Worm (Caenorhabditis elegans) whole organism, late embryonic: Measurements from ENCODE around the gene his-38.

Experiments used
- C08G9.2 ChIP-seq: sonication (generic microtip); optimal IDR thresholded peaks from 2 replicates; lab custom pipeline; 2016; ENCODE audit warnings: mild to moderate bottlenecking, missing genetic modification characterization, moderate library complexity, missing compliant biosample characterization
- C38D4.7 ChIP-seq: fragments of 200-800 bp; sonication (Bioruptor generic); optimal IDR thresholded peaks from 2 replicates; lab custom pipeline; 2018; ENCODE audit warnings: mild to moderate bottlenecking, missing genetic modification characterization, moderate library complexity, missing compliant biosample characterization
- K02D7.2 ChIP-seq: sonication (generic microtip); optimal IDR thresholded peaks from 2 replicates; lab custom pipeline; 2017; ENCODE audit warnings: mild to moderate bottlenecking, missing genetic modification characterization, missing compliant biosample characterization
- K09A11.1 ChIP-seq: sonication (generic microtip); optimal IDR thresholded peaks from 2 replicates; lab custom pipeline; 2017; ENCODE audit warnings: antibody characterized with exemption, mild to moderate bottlenecking, missing genetic modification characterization, missing compliant biosample characterization; ENCODE audit not compliant: insufficient read depth
- T23F11.4 ChIP-seq: fragments of 200-800 bp; sonication (Bioruptor generic); optimal IDR thresholded peaks from 2 replicates; lab custom pipeline; 2018; ENCODE audit warnings: mild to moderate bottlenecking, missing genetic modification characterization, missing compliant biosample characterization
- ahr-1 ChIP-seq: sonication (generic microtip); optimal IDR thresholded peaks from 2 replicates; lab custom pipeline; 2016; ENCODE audit warnings: missing genetic modification characterization, missing compliant biosample characterization
- ama-1 ChIP-seq: fragments of 150-350 bp; optimal IDR thresholded peaks from 2 replicates; lab custom pipeline; 2014
- ceh-14 ChIP-seq: sonication (generic microtip); optimal IDR thresholded peaks from 2 replicates; lab custom pipeline; 2016; ENCODE audit warnings: missing genotype, missing genetic modification characterization, missing compliant biosample characterization
- ceh-18 ChIP-seq: sonication (generic microtip); optimal IDR thresholded peaks from 2 replicates; lab custom pipeline; 2016; ENCODE audit warnings: missing genetic modification characterization, missing compliant biosample characterization
- ceh-19 ChIP-seq: fragments of 200-800 bp; sonication (Bioruptor generic); optimal IDR thresholded peaks from 2 replicates; lab custom pipeline; 2018; ENCODE audit warnings: mild to moderate bottlenecking, missing genetic modification characterization, missing compliant biosample characterization
- ceh-2 ChIP-seq: sonication (generic microtip); optimal IDR thresholded peaks from 2 replicates; lab custom pipeline; 2016; ENCODE audit warnings: missing genotype, missing genetic modification characterization, missing compliant biosample characterization
- ceh-24 ChIP-seq: sonication (generic microtip); optimal IDR thresholded peaks from 2 replicates; lab custom pipeline; 2016; ENCODE audit warnings: mild to moderate bottlenecking, missing genetic modification characterization, missing compliant biosample characterization
- ceh-34 ChIP-seq: sonication (generic microtip); optimal IDR thresholded peaks from 2 replicates; lab custom pipeline; 2016; ENCODE audit warnings: mild to moderate bottlenecking, missing genetic modification characterization, missing compliant biosample characterization
- ceh-9 ChIP-seq: sonication (generic microtip); optimal IDR thresholded peaks from 2 replicates; lab custom pipeline; 2016; ENCODE audit warnings: mild to moderate bottlenecking, missing genetic modification characterization, inconsistent platforms, missing compliant biosample characterization
- che-1 ChIP-seq: sonication (generic microtip); optimal IDR thresholded peaks from 2 replicates; lab custom pipeline; 2016; ENCODE audit warnings: mild to moderate bottlenecking, missing genetic modification characterization, missing compliant biosample characterization
- dmd-4 ChIP-seq: sonication (generic microtip); optimal IDR thresholded peaks from 2 replicates; lab custom pipeline; 2016; ENCODE audit warnings: borderline replicate concordance, missing genetic modification characterization, missing compliant biosample characterization
- elt-2 ChIP-seq: sonication (generic microtip); optimal IDR thresholded peaks from 2 replicates; lab custom pipeline; 2016; ENCODE audit warnings: missing genetic modification reagents, missing genetic modification characterization, missing compliant biosample characterization
- elt-4 ChIP-seq: sonication (generic microtip); optimal IDR thresholded peaks from 2 replicates; lab custom pipeline; 2016; ENCODE audit warnings: missing genetic modification characterization, missing compliant biosample characterization
- ets-4 ChIP-seq: sonication (generic microtip); optimal IDR thresholded peaks from 2 replicates; lab custom pipeline; 2016; ENCODE audit warnings: missing genetic modification characterization, missing compliant biosample characterization
- eyg-1 ChIP-seq: sonication (generic microtip); optimal IDR thresholded peaks from 2 replicates; lab custom pipeline; 2016; ENCODE audit warnings: missing genotype, missing genetic modification characterization, missing compliant biosample characterization
- fax-1 ChIP-seq: sonication (generic microtip); optimal IDR thresholded peaks from 2 replicates; lab custom pipeline; 2016; ENCODE audit warnings: missing genotype, missing genetic modification characterization, missing compliant biosample characterization
- fkh-10 ChIP-seq: fragments of 150-350 bp; optimal IDR thresholded peaks from 2 replicates; lab custom pipeline; 2014; ENCODE audit warnings: missing biosample characterization, missing genetic modification reagents, missing genetic modification characterization
- fkh-6 ChIP-seq: sonication (generic microtip); optimal IDR thresholded peaks from 2 replicates; lab custom pipeline; 2016; ENCODE audit warnings: missing genetic modification characterization, missing compliant biosample characterization
- gmeb-2 ChIP-seq: sonication (generic microtip); optimal IDR thresholded peaks from 2 replicates; lab custom pipeline; 2016; ENCODE audit warnings: missing genetic modification characterization, inconsistent platforms, missing compliant biosample characterization
- hlh-13 ChIP-seq: fragments of 200-800 bp; sonication (Bioruptor generic); optimal IDR thresholded peaks from 2 replicates; lab custom pipeline; 2018; ENCODE audit warnings: mild to moderate bottlenecking, missing genetic modification characterization, missing compliant biosample characterization
- hlh-15 ChIP-seq: sonication (generic microtip); optimal IDR thresholded peaks from 2 replicates; lab custom pipeline; 2016; ENCODE audit warnings: missing genetic modification characterization, missing compliant biosample characterization
- hlh-6 ChIP-seq: sonication (generic microtip); optimal IDR thresholded peaks from 2 replicates; lab custom pipeline; 2016; ENCODE audit warnings: missing genotype, missing genetic modification characterization, missing compliant biosample characterization
- hlh-8 ChIP-seq: sonication (generic microtip); optimal IDR thresholded peaks from 2 replicates; lab custom pipeline; 2016; ENCODE audit warnings: missing genotype, missing genetic modification characterization, missing compliant biosample characterization
- madf-2 ChIP-seq: sonication (generic microtip); optimal IDR thresholded peaks from 2 replicates; lab custom pipeline; 2017; ENCODE audit warnings: missing genetic modification characterization, missing compliant biosample characterization
- mec-3 ChIP-seq: sonication (generic microtip); optimal IDR thresholded peaks from 2 replicates; lab custom pipeline; 2016; ENCODE audit warnings: borderline replicate concordance, missing genetic modification characterization, missing compliant biosample characterization
- nfya-1 ChIP-seq: sonication (generic microtip); optimal IDR thresholded peaks from 2 replicates; lab custom pipeline; 2017; ENCODE audit warnings: missing genetic modification characterization, mild to moderate bottlenecking, missing compliant biosample characterization, antibody characterized with exemption, moderate library complexity
- nhr-11 ChIP-seq: fragments of 150-350 bp; optimal IDR thresholded peaks from 2 replicates; lab custom pipeline; 2014; ENCODE audit warnings: missing biosample characterization, missing genetic modification characterization
- npax-4 ChIP-seq: sonication (generic microtip); optimal IDR thresholded peaks from 2 replicates; lab custom pipeline; 2016; ENCODE audit warnings: missing genetic modification characterization, missing compliant biosample characterization
- odd-2 ChIP-seq: sonication (generic microtip); optimal IDR thresholded peaks from 2 replicates; lab custom pipeline; 2017; ENCODE audit warnings: antibody characterized with exemption, mild to moderate bottlenecking, missing genetic modification characterization, missing compliant biosample characterization
- pat-9 ChIP-seq: fragments of 200-800 bp; sonication (Bioruptor generic); optimal IDR thresholded peaks from 2 replicates; lab custom pipeline; 2018; ENCODE audit warnings: mild to moderate bottlenecking, missing genetic modification characterization, moderate library complexity, missing compliant biosample characterization
- pax-1 ChIP-seq: fragments of 150-350 bp; optimal IDR thresholded peaks from 2 replicates; lab custom pipeline; 2014; ENCODE audit warnings: missing biosample characterization, missing genetic modification characterization
- pqm-1 ChIP-seq: sonication (generic microtip); optimal IDR thresholded peaks from 2 replicates; lab custom pipeline; 2016; ENCODE audit warnings: missing genetic modification characterization, missing compliant biosample characterization
- pros-1 ChIP-seq: fragments of 150-350 bp; optimal IDR thresholded peaks from 2 replicates; lab custom pipeline; 2014; ENCODE audit warnings: missing biosample characterization, missing genetic modification reagents, missing genetic modification characterization
- ref-2 ChIP-seq: sonication (generic microtip); optimal IDR thresholded peaks from 2 replicates; lab custom pipeline; 2016; ENCODE audit warnings: missing genetic modification characterization, missing compliant biosample characterization
- rnt-1 ChIP-seq: sonication (generic microtip); optimal IDR thresholded peaks from 2 replicates; lab custom pipeline; 2016; ENCODE audit warnings: missing genetic modification characterization, missing compliant biosample characterization
- unc-3 ChIP-seq, 2 experiments: fragments of 200-800 bp in 1 of 2; sonication (Bioruptor generic) in 1 of 2; sonication (generic microtip) in 1 of 2; conservative IDR thresholded peaks in 1 of 2; optimal IDR thresholded peaks in 1 of 2; 2 replicates each; pipeline versions ENCODE4 v1.3.6 to Lab custom; 2016 to 2022; ENCODE audit warnings: missing compliant biosample characterization in 2 of 2, missing genetic modification characterization in 2 of 2, missing genetic modification reagents in 1 of 2
- unc-86 ChIP-seq: sonication (generic microtip); optimal IDR thresholded peaks from 2 replicates; lab custom pipeline; 2016; ENCODE audit warnings: missing genetic modification characterization, missing compliant biosample characterization
- zip-5 ChIP-seq: sonication (generic microtip); optimal IDR thresholded peaks from 2 replicates; lab custom pipeline; 2016; ENCODE audit warnings: missing genetic modification characterization, missing compliant biosample characterization

his-38 gene

DNA sequence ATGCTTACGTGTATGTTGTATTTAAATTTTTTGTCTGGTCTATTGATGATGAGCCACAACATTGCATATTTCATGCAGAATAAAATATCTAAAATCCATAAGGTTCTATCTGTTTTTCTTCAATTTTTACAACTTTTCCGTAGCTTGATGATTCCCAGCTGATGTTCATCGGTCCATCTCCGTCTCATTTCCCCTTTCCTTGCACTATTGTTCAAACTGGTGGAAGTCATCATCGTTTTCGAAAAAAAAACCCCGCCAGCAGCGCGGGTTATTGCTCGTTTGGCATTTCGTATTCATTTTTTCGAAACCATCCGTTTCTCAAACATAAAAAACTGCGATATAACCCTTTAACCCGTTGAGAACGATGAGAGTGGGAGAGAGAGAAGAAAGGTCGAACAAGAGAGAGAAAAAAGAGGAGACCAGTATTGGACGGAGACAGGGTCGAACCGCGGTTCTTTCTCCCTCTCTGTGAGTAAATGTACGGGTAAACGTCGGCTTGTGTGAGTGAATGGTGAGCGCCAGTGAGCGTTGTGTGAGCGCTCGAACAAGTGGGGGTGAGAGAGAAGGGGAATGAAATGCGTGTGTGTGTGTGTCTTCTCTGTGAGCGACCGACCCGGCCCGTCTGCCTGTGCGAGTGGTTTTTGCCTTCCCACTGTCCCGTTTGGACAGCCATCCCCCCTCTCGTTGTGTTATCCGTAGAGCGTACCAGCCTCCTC lies 44.9 kb downstream of the his-38 start (continued):
- peak; percentile 69 for TF ChIP-seq C08G9.2
- peak; percentile 69 for TF ChIP-seq hlh-6
- TF ChIP-seq ref-2 (tag; lab: Kevin White, UChicago): peak; percentile 84
- TF ChIP-seq hlh-13 (GFP tag; lab: Kevin White, UChicago): no peak
- TF ChIP-seq pax-1 (tag; lab: Kevin White, UChicago): no peak
- TF ChIP-seq eyg-1 (tag; lab: Kevin White, UChicago): peak; percentile 23
- TF ChIP-seq pqm-1 (tag; lab: Kevin White, UChicago): peak; percentile 69
- no peak for TF ChIP-seq fkh-10
- TF ChIP-seq nhr-11 (tag; lab: Kevin White, UChicago): no peak
- TF ChIP-seq mec-3 (tag; lab: Kevin White, UChicago): no peak
- no peak for TF ChIP-seq elt-4 (tag; lab: Kevin White, UChicago)
- TF ChIP-seq fax-1 (tag; lab: Kevin White, UChicago): no peak
- no peak for TF ChIP-seq gmeb-2 (tag; lab: Kevin White, UChicago)
- peak; percentile 83 for TF ChIP-seq ceh-34 (tag; lab: Kevin White, UChicago)
- peak; percentile 58 for TF ChIP-seq hlh-8 (tag; lab: Kevin White, UChicago)
- TF ChIP-seq ets-4 (tag; lab: Kevin White, UChicago): peak; percentile 41
- peak; percentile 64 for TF ChIP-seq ceh-14 (tag; lab: Kevin White, UChicago)
- peak; percentile 69 for TF ChIP-seq ceh-2 (tag; lab: Kevin White, UChicago)
- TF ChIP-seq elt-2 (tag; lab: Kevin White, UChicago): peak; percentile 67
- no peak for TF ChIP-seq zip-5
- no peak for TF ChIP-seq ahr-1 (tag; lab: Kevin White, UChicago)
- TF ChIP-seq pros-1 (tag; lab: Kevin White, UChicago): peak; percentile 57
- no peak for TF ChIP-seq npax-4 (tag; lab: Kevin White, UChicago)
- peak; percentile 66 for TF ChIP-seq fkh-6 (tag; lab: Kevin White, UChicago)
- TF ChIP-seq ama-1: no peak
- TF ChIP-seq K09A11.1 (tag; lab: Kevin White, UChicago): peak; percentile 56
- no peak for TF ChIP-seq ceh-24 (tag; lab: Kevin White, UChicago)
- TF ChIP-seq dmd-4: no peak
- TF ChIP-seq che-1 (tag; lab: Kevin White, UChicago): peak; percentile 18
- peak; percentile 67 for TF ChIP-seq ceh-19
- no peak for TF ChIP-seq hlh-15 (tag; lab: Kevin White, UChicago)
- TF ChIP-seq unc-3 (GFP tag; conservative IDR thresholded peaks at IDR 0.05; lab: Robert Waterston, UW): no peak
- TF ChIP-seq unc-3 (tag; optimal IDR thresholded peaks at IDR 0.05; lab: Kevin White, UChicago): peak; percentile 29
- TF ChIP-seq rnt-1 (tag; lab: Kevin White, UChicago): peak; percentile 52
- TF ChIP-seq nfya-1 (tag; lab: Kevin White, UChicago): peak; percentile 91
- no peak for TF ChIP-seq T23F11.4 (GFP tag; lab: Kevin White, UChicago)
- TF ChIP-seq ceh-18 (tag; lab: Kevin White, UChicago): peak; percentile 96
- TF ChIP-seq ceh-9 (tag; lab: Kevin White, UChicago): no peak
- no peak for TF ChIP-seq madf-2

ce11 chrX:7260327-7261019 lies 49.2 kb downstream of the his-38 start, which contains the start of gene lact-1:
Gene lact-1, minus strand, starts transcription at chrX:7260377.
- TF ChIP-seq unc-86 (tag; lab: Kevin White, UChicago) (no peak), pat-9 (no peak), ahr-1 (tag; lab: Kevin White, UChicago) (no peak), C38D4.7 (GFP tag; lab: Kevin White, UChicago) (no peak), hlh-13 (GFP tag; lab: Kevin White, UChicago) (no peak), K02D7.2 (tag; lab: Kevin White, UChicago) (no peak), odd-2 (tag; lab: Kevin White, UChicago) (no peak), dmd-4 (no peak)
